Fruit fly (Drosophila melanogaster) whole organism, prepupa: ENCODE measurements around the gene Phb1.

Source experiments
- Blimp-1 ChIP-seq: fragments of 200-800 bp; sonication (Bioruptor generic); optimal IDR thresholded peaks from 3 replicates; lab custom pipeline; 2017; ENCODE audit warnings: missing biosample characterization, missing genetic modification characterization, mild to moderate bottlenecking, moderate library complexity, missing genetic modification reagents
- CG11294 ChIP-seq: fragments of 200-800 bp; sonication (Bioruptor generic); IDR thresholded peaks from 2 replicates; pipeline ENCODE4 v1.3.6; 2022; ENCODE audit warnings: missing biosample characterization, missing genetic modification characterization
- CG15336 ChIP-seq: fragments of 200-800 bp; sonication (Bioruptor generic); IDR thresholded peaks from 2 replicates; pipeline ENCODE4 v1.3.6; 2022; ENCODE audit warnings: missing biosample characterization, missing genetic modification characterization
- CG16779 ChIP-seq: fragments of 200-800 bp; sonication (Bioruptor generic); optimal IDR thresholded peaks from 3 replicates; lab custom pipeline; 2017; ENCODE audit warnings: missing biosample characterization, mild to moderate bottlenecking, missing genetic modification characterization
- CG3032 ChIP-seq: fragments of 200-800 bp; optimal IDR thresholded peaks from 2 replicates; lab custom pipeline; 2019; ENCODE audit warnings: missing biosample characterization, mild to moderate bottlenecking, missing genetic modification characterization, moderate library complexity
- CG31627 ChIP-seq: fragments of 200-800 bp; sonication (Bioruptor generic); optimal IDR thresholded peaks from 3 replicates; lab custom pipeline; 2016; ENCODE audit warnings: missing biosample characterization, missing genetic modification characterization
- CG34406 ChIP-seq: fragments of 200-800 bp; sonication (Bioruptor generic); optimal IDR thresholded peaks from 3 replicates; lab custom pipeline; 2016; ENCODE audit warnings: missing biosample characterization, missing genetic modification characterization
- CG3919 ChIP-seq: fragments of 200-800 bp; sonication (Bioruptor generic); optimal IDR thresholded peaks from 3 replicates; lab custom pipeline; 2016; ENCODE audit warnings: missing biosample characterization, missing genetic modification characterization
- CG6163 ChIP-seq: fragments of 200-800 bp; sonication (Bioruptor generic); IDR thresholded peaks from 3 replicates; pipeline ENCODE4 v1.3.6; 2022; ENCODE audit warnings: missing biosample characterization, missing genetic modification characterization
- CG6276 ChIP-seq: fragments of 200-800 bp; sonication (Bioruptor generic); optimal IDR thresholded peaks from 2 replicates; lab custom pipeline; 2017; ENCODE audit warnings: missing biosample characterization, mild to moderate bottlenecking, missing genetic modification characterization
- CG6792 ChIP-seq: fragments of 200-800 bp; sonication (Bioruptor generic); optimal IDR thresholded peaks from 3 replicates; lab custom pipeline; 2016; ENCODE audit warnings: missing biosample characterization, missing genetic modification characterization
- CG6808 ChIP-seq: fragments of 200-800 bp; sonication (Bioruptor generic); optimal IDR thresholded peaks from 3 replicates; lab custom pipeline; 2017; ENCODE audit warnings: missing biosample characterization, missing genetic modification characterization, mild to moderate bottlenecking, moderate library complexity, missing genetic modification reagents
- CG6854 ChIP-seq: fragments of 200-800 bp; sonication (Bioruptor generic); optimal IDR thresholded peaks from 2 replicates; lab custom pipeline; 2017; ENCODE audit warnings: missing biosample characterization, mild to moderate bottlenecking, missing genetic modification characterization
- CG7368 ChIP-seq: fragments of 200-800 bp; sonication (Bioruptor generic); optimal IDR thresholded peaks from 3 replicates; lab custom pipeline; 2016; ENCODE audit warnings: missing biosample characterization, missing genetic modification characterization
- CG8119 ChIP-seq: fragments of 200-800 bp; sonication (Bioruptor generic); IDR thresholded peaks from 3 replicates; pipeline ENCODE4 v1.3.6; 2022; ENCODE audit warnings: missing biosample characterization, missing genetic modification characterization
- CG9139 ChIP-seq: fragments of 200-800 bp; sonication (Bioruptor generic); optimal IDR thresholded peaks from 3 replicates; lab custom pipeline; 2017; ENCODE audit warnings: missing biosample characterization, mild to moderate bottlenecking, missing genetic modification characterization
- Eip75B ChIP-seq: fragments of 200-800 bp; sonication (Bioruptor generic); optimal IDR thresholded peaks from 3 replicates; lab custom pipeline; 2016; ENCODE audit warnings: missing biosample characterization, missing genetic modification characterization
- Eip78C ChIP-seq: fragments of 200-800 bp; sonication (Bioruptor generic); peaks from one replicate; lab custom pipeline; 2016; ENCODE audit warnings: missing biosample characterization, missing genetic modification characterization
- Eip93F ChIP-seq: fragments of 200-800 bp; sonication (Bioruptor generic); optimal IDR thresholded peaks from 2 replicates; lab custom pipeline; 2016; ENCODE audit warnings: missing biosample characterization, mild to moderate bottlenecking, missing genetic modification characterization
- Ets96B ChIP-seq: fragments of 200-800 bp; optimal IDR thresholded peaks from 2 replicates; lab custom pipeline; 2019; ENCODE audit warnings: missing biosample characterization, mild to moderate bottlenecking, missing genetic modification characterization, moderate library complexity
- Hr38 ChIP-seq: sonication (Bioruptor generic); optimal IDR thresholded peaks from 2 replicates; lab custom pipeline; 2016; ENCODE audit warnings: missing biosample characterization, missing genetic modification characterization
- Hr39 ChIP-seq: fragments of 200-800 bp; sonication (Bioruptor generic); optimal IDR thresholded peaks from 2 replicates; lab custom pipeline; 2016; ENCODE audit warnings: missing biosample characterization, missing genetic modification characterization
- Hr4 ChIP-seq: fragments of 200-800 bp; sonication (Bioruptor generic); optimal IDR thresholded peaks from 3 replicates; lab custom pipeline; 2016; ENCODE audit warnings: missing biosample characterization, missing genetic modification characterization
- Lpt ChIP-seq: fragments of 200-800 bp; sonication (Bioruptor generic); optimal IDR thresholded peaks from 3 replicates; lab custom pipeline; 2016; ENCODE audit warnings: missing biosample characterization, missing genetic modification characterization
- Met ChIP-seq: fragments of 200-800 bp; sonication (Bioruptor generic); optimal IDR thresholded peaks from 3 replicates; lab custom pipeline; 2016; ENCODE audit warnings: missing biosample characterization, missing genetic modification characterization
- Sox102F ChIP-seq: fragments of 200-800 bp; sonication (Bioruptor generic); optimal IDR thresholded peaks from 2 replicates; lab custom pipeline; 2016; ENCODE audit warnings: missing biosample characterization, mild to moderate bottlenecking, missing genetic modification characterization
- Sox14 ChIP-seq: fragments of 200-800 bp; sonication (Bioruptor generic); optimal IDR thresholded peaks from 3 replicates; lab custom pipeline; 2016; ENCODE audit warnings: missing biosample characterization, missing genetic modification characterization
- Sox15 ChIP-seq: fragments of 200-800 bp; sonication (Bioruptor generic); optimal IDR thresholded peaks from 3 replicates; lab custom pipeline; 2016; ENCODE audit warnings: missing biosample characterization, missing genetic modification characterization
- achi ChIP-seq: fragments of 200-800 bp; sonication (Bioruptor generic); optimal IDR thresholded peaks from 3 replicates; lab custom pipeline; 2016; ENCODE audit warnings: missing biosample characterization, missing genetic modification characterization
- acj6 ChIP-seq: fragments of 200-800 bp; sonication (Bioruptor generic); optimal IDR thresholded peaks from 3 replicates; lab custom pipeline; 2016; ENCODE audit warnings: missing biosample characterization, missing genetic modification characterization
- dsx ChIP-seq: fragments of 200-800 bp; optimal IDR thresholded peaks from 3 replicates; lab custom pipeline; 2019; ENCODE audit warnings: missing biosample characterization, mild to moderate bottlenecking, missing genetic modification characterization, moderate library complexity; ENCODE audit not compliant: poor library complexity, severe bottlenecking
- eg ChIP-seq: fragments of 200-800 bp; sonication (Bioruptor generic); IDR thresholded peaks from 3 replicates; pipeline ENCODE4 v1.3.6; 2022; ENCODE audit warnings: missing biosample characterization, missing genetic modification characterization
- net ChIP-seq: fragments of 200-800 bp; sonication (Bioruptor generic); optimal IDR thresholded peaks from 3 replicates; lab custom pipeline; 2016; ENCODE audit warnings: missing biosample characterization, missing genetic modification characterization
- pdm3 ChIP-seq: fragments of 200-800 bp; sonication (Bioruptor generic); optimal IDR thresholded peaks from 3 replicates; lab custom pipeline; 2016; ENCODE audit warnings: missing biosample characterization, missing genetic modification characterization
- salr ChIP-seq, 2 experiments: fragments of 200-800 bp; sonication (Bioruptor generic); optimal IDR thresholded peaks; 3 replicates each; lab custom pipeline; 2016 to 2018; ENCODE audit warnings: missing biosample characterization in 2 of 2, missing genetic modification characterization in 2 of 2, mild to moderate bottlenecking in 1 of 2
- spab ChIP-seq: fragments of 200-800 bp; sonication (Bioruptor generic); optimal IDR thresholded peaks from 2 replicates; lab custom pipeline; 2017; ENCODE audit warnings: missing biosample characterization, mild to moderate bottlenecking, missing genetic modification characterization, missing genetic modification reagents
- ss ChIP-seq, 2 experiments: fragments of 200-800 bp; sonication (Bioruptor generic); optimal IDR thresholded peaks; 2 replicates in 1 of 2; 3 replicates in 1 of 2; lab custom pipeline; 2017 to 2018; ENCODE audit warnings: mild to moderate bottlenecking in 2 of 2, missing biosample characterization in 2 of 2, missing genetic modification characterization in 2 of 2, moderate library complexity in 1 of 2
- svp ChIP-seq: fragments of 200-800 bp; sonication (Bioruptor generic); peaks from one replicate; lab custom pipeline; 2016; ENCODE audit warnings: missing biosample characterization, missing genetic modification characterization

The Phb1 gene

DNA sequence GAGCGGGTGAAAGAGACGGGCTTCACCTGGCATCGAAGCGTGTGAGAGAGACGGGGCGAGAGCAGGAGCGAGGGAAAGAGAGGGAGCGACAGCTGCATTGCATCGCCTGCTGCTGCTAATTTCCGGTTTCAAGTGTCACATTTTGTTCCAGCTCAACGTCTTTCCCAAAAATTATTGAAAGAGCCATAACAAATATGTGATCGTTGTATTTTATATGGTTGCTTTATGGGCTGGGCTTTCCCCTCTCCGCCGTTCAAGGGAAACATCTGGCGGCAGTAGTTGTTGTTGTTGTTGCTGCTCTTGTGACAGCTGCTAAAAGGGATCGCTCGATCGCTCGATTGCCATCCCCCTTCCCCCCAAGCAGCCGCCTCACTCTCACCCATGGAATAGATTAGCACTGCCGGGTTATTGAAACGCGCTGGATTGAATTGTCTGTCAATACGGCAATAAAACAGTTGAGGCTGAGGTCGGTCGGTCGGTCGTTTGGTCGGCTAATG, 31.3 kb upstream of the Phb1 start (continued):
- TF ChIP-seq ss (GFP tag; optimal IDR thresholded peaks at IDR 0.05; lab: Kevin White, UChicago) (peak; percentile 80 to 81), Eip78C (GFP tag; lab: Kevin White, UChicago) (peak; percentile 80)

DNA sequence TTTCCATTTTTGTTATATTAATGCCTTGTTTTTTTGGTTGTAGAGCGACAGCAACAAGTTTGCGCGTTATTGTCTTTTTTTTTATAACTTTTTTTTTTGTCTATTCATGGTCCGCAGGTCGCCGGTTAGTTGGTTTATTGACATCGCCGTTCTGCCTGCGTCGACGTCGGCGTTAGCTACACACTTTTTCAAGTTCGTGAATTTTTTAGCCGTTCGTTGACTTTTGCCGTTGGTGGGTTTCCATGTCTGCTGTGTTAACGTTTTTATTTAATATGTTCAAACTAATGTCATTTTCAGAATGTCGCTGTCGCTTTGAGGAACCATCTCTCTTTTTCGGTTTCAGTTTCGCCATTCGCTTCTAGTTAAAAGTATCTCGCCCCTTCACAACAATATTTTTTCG, 23.0 kb upstream of the Phb1 start:
- TF ChIP-seq pdm3 (GFP tag; lab: Kevin White, UChicago): no peak
- no peak for TF ChIP-seq CG6163 (GFP tag; lab: Robert Waterston, UW)
- TF ChIP-seq Sox15 (GFP tag; lab: Kevin White, UChicago): no peak
- TF ChIP-seq Sox102F (GFP tag; lab: Kevin White, UChicago): no peak
- TF ChIP-seq CG6792 (GFP tag; lab: Kevin White, UChicago): no peak
- no peak for TF ChIP-seq Blimp-1 (GFP tag; lab: Kevin White, UChicago)
- no peak for TF ChIP-seq CG31627
- no peak for TF ChIP-seq Eip78C (GFP tag; lab: Kevin White, UChicago)
- TF ChIP-seq spab (GFP tag; lab: Kevin White, UChicago): no peak
- TF ChIP-seq Lpt (GFP tag; lab: Kevin White, UChicago): no peak
- TF ChIP-seq CG15336 (GFP tag; lab: Robert Waterston, UW): no peak
- no peak for TF ChIP-seq dsx (GFP tag; lab: Kevin White, UChicago)
- no peak for TF ChIP-seq Hr38 (GFP tag; lab: Kevin White, UChicago)
- TF ChIP-seq ss (GFP tag; optimal IDR thresholded peaks at IDR 0.05; lab: Kevin White, UChicago): no peak
- TF ChIP-seq, all 60 proteins: peak for 0

DNA sequence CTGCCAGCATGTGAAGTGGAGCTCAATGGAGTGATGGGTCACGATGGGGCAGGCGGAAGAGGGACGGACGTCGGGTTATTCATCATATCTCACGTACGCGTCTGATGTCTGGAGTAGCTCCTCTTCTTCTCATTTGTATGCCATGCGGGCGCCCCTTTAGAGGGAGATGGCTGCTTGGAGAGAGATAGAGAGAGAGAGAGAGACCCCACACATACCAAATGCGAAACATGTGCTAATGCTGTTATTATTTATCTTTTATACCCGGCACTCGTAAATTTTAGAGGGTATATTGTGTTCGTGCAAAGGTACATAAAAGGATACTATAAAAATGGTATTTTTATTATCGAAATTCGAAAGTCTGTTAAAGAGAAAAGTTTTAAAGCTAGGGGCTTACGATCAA, 22.4 kb upstream of the Phb1 start:
- TF ChIP-seq Eip78C (GFP tag; lab: Kevin White, UChicago) (peak; percentile 63), CG9139 (GFP tag; lab: Kevin White, UChicago) (peak; percentile 31), Met (GFP tag; lab: Kevin White, UChicago) (peak; percentile 7), ss (GFP tag; optimal IDR thresholded peaks at IDR 0.05; lab: Kevin White, UChicago) (peak in 1 of 2 experiments; percentile 24), Lpt (GFP tag; lab: Kevin White, UChicago) (no peak), achi (no peak), CG15336 (GFP tag; lab: Robert Waterston, UW) (no peak), Hr39 (GFP tag; lab: Kevin White, UChicago) (no peak), Sox15 (GFP tag; lab: Kevin White, UChicago) (no peak), svp (GFP tag; lab: Kevin White, UChicago) (peak; percentile 58), Sox14 (GFP tag; lab: Kevin White, UChicago) (no peak), spab (GFP tag; lab: Kevin White, UChicago) (no peak), CG6276 (GFP tag; lab: Kevin White, UChicago) (no peak), pdm3 (GFP tag; lab: Kevin White, UChicago) (no peak), Sox102F (GFP tag; lab: Kevin White, UChicago) (no peak), Hr4 (no peak), Eip75B (GFP tag; lab: Kevin White, UChicago) (no peak), Eip93F (no peak), CG6854 (GFP tag; lab: Kevin White, UChicago) (no peak), dsx (GFP tag; lab: Kevin White, UChicago) (no peak), CG8119 (GFP tag; lab: Robert Waterston, UW) (no peak)

dm6 chr2L:19144115-19144514, 20.4 kb upstream of the Phb1 start:
- no peak for TF ChIP-seq CG16779 (tag; lab: Kevin White, UChicago)
- TF ChIP-seq CG34406: no peak
- TF ChIP-seq Eip75B (GFP tag; lab: Kevin White, UChicago): no peak
- TF ChIP-seq CG7368 (GFP tag; lab: Kevin White, UChicago): no peak
- no peak for TF ChIP-seq CG6792 (GFP tag; lab: Kevin White, UChicago)
- TF ChIP-seq dsx (GFP tag; lab: Kevin White, UChicago): peak; percentile 30
- no peak for TF ChIP-seq Ets96B (tag; lab: Kevin White, UChicago)
- TF ChIP-seq CG9139 (GFP tag; lab: Kevin White, UChicago): peak; percentile 67
- peak; percentile 29 for TF ChIP-seq Lpt (GFP tag; lab: Kevin White, UChicago)
- no peak for TF ChIP-seq CG3919
- TF ChIP-seq CG6163 (GFP tag; lab: Robert Waterston, UW): peak; percentile 74
- no peak for TF ChIP-seq net (GFP tag; lab: Kevin White, UChicago)
- TF ChIP-seq CG15336 (GFP tag; lab: Robert Waterston, UW): no peak
- no peak for TF ChIP-seq acj6 (GFP tag; lab: Kevin White, UChicago)
- no peak for TF ChIP-seq Blimp-1 (GFP tag; lab: Kevin White, UChicago)
- peak; percentile 69 for TF ChIP-seq CG6808 (GFP tag; lab: Kevin White, UChicago)
- no peak for TF ChIP-seq Sox15 (GFP tag; lab: Kevin White, UChicago)
- peak; percentile 36 for TF ChIP-seq CG3032 (tag; lab: Kevin White, UChicago)
- TF ChIP-seq eg: peak; percentile 57; the same call in 2 of the 3 replicates
- no peak for TF ChIP-seq salr (GFP tag; optimal IDR thresholded peaks at IDR 0.05; lab: Kevin White, UChicago)
- TF ChIP-seq Hr39 (GFP tag; lab: Kevin White, UChicago): no peak
- TF ChIP-seq spab (GFP tag; lab: Kevin White, UChicago): peak; percentile 52
- TF ChIP-seq CG11294: no peak
- TF ChIP-seq ss (GFP tag; optimal IDR thresholded peaks at IDR 0.05; lab: Kevin White, UChicago): peak; percentile 66 to 82
